Worm (Caenorhabditis elegans): ENCODE data around the gene Y17G9B.8.

DNA sequence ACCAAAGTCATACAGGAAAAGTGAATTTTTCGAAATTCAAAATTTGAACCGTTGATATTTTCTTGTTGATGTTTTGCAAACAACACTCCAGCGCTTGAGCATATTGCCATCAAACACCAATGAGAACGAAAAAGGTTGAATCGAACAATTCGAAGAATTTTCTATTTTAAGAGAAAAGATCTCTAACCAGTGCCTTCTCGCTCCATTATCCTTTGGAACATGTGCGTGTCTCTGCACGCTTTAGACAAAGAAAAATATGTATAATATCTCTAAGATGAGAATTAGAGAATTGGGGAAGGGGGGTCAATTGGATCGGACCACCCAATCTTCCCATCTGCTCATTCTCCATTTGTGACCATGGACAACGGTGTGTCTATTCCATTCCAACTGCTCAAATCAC lies 5.2 kb upstream of the Y17G9B.8 start, which contains the start of gene Y17G9B.2:
- TF ChIP-seq lin-13 (GFP tag; optimal IDR thresholded peaks at IDR 0.05) (no peak), ceh-82 (tag; optimal IDR thresholded peaks at IDR 0.05) (no peak), nhr-77 (tag; optimal IDR thresholded peaks at IDR 0.05) (no peak), unc-39 (tag; optimal IDR thresholded peaks at IDR 0.05) (no peak), lir-3 (tag; optimal IDR thresholded peaks at IDR 0.05) (no peak), ztf-11 (tag; optimal IDR thresholded peaks at IDR 0.05) (no peak), tag-97 (GFP tag; IDR thresholded peaks at IDR 0.05) (no peak), R02D3.7 (tag; optimal IDR thresholded peaks at IDR 0.05) (no peak), dmd-6 (GFP tag; IDR thresholded peaks at IDR 0.05) (no peak), egl-27 (tag; optimal IDR thresholded peaks at IDR 0.05) (no peak)

Measured in whole organism, L4 larva.